Fruit fly (Drosophila melanogaster) whole organism, embryonic: ENCODE measurements around the gene Strip.

Experiments used
- Adf1 ChIP-seq: fragments of 200-800 bp; sonication (Bioruptor generic); IDR thresholded peaks from 2 replicates; pipeline ENCODE4 v1.3.6; 2022; ENCODE audit warnings: missing biosample characterization, missing genetic modification characterization
- Atf6 ChIP-seq: fragments of 200-800 bp; sonication (Bioruptor generic); IDR thresholded peaks from 2 replicates; pipeline ENCODE4 v1.3.6; 2022; ENCODE audit warnings: missing biosample characterization, missing genetic modification characterization
- Bgb ChIP-seq: fragments of 200-800 bp; sonication (Bioruptor generic); IDR thresholded peaks from 2 replicates; pipeline ENCODE4 v1.3.6; 2022; ENCODE audit warnings: missing biosample characterization, missing genetic modification characterization; ENCODE audit not compliant: partially characterized antibody
- C15 ChIP-seq: fragments of 200-800 bp; sonication (Bioruptor generic); IDR thresholded peaks from 3 replicates; pipeline ENCODE4 v1.3.6; 2022; ENCODE audit warnings: missing biosample characterization, missing genetic modification characterization
- CG1024 ChIP-seq: fragments of 200-800 bp; sonication (Bioruptor generic); IDR thresholded peaks from 2 replicates; pipeline ENCODE4 v1.3.6; 2022; ENCODE audit warnings: missing biosample characterization, missing genetic modification characterization
- CG11456 ChIP-seq: fragments of 200-800 bp; sonication (Bioruptor generic); IDR thresholded peaks from 3 replicates; pipeline ENCODE4 v1.3.6; 2022; ENCODE audit warnings: missing biosample characterization, missing genetic modification characterization
- CG11504 ChIP-seq: fragments of 200-800 bp; sonication (Bioruptor generic); optimal IDR thresholded peaks from 3 replicates; lab custom pipeline; 2019; ENCODE audit warnings: missing biosample characterization, mild to moderate bottlenecking, missing genetic modification characterization, moderate library complexity
- CG12071 ChIP-seq: fragments of 200-800 bp; sonication (Bioruptor generic); optimal IDR thresholded peaks from 3 replicates; lab custom pipeline; 2018; ENCODE audit warnings: missing biosample characterization, mild to moderate bottlenecking, missing genetic modification characterization
- CG12155 ChIP-seq: fragments of 200-800 bp; sonication (Bioruptor generic); optimal IDR thresholded peaks from 3 replicates; lab custom pipeline; 2016; ENCODE audit warnings: missing biosample characterization, missing genetic modification characterization
- CG1233 ChIP-seq: fragments of 200-800 bp; sonication (Bioruptor generic); optimal IDR thresholded peaks from 4 replicates; lab custom pipeline; 2018; ENCODE audit warnings: missing biosample characterization, mild to moderate bottlenecking, missing genetic modification characterization
- CG12942 ChIP-seq: fragments of 200-800 bp; sonication (Bioruptor generic); optimal IDR thresholded peaks from 3 replicates; lab custom pipeline; 2016; ENCODE audit warnings: missing biosample characterization, missing genetic modification characterization
- CG14050 ChIP-seq: fragments of 200-800 bp; sonication (Bioruptor generic); IDR thresholded peaks from 3 replicates; pipeline ENCODE4 v1.3.6; 2022; ENCODE audit warnings: missing biosample characterization, missing genetic modification characterization
- CG15479 ChIP-seq: fragments of 200-800 bp; sonication (Bioruptor generic); optimal IDR thresholded peaks from 3 replicates; lab custom pipeline; 2019; ENCODE audit warnings: missing biosample characterization, mild to moderate bottlenecking, missing genetic modification characterization, moderate library complexity
- CG15514 ChIP-seq: fragments of 200-800 bp; sonication (Bioruptor generic); optimal IDR thresholded peaks from 3 replicates; lab custom pipeline; 2017; ENCODE audit warnings: missing biosample characterization, missing genetic modification characterization, mild to moderate bottlenecking, moderate library complexity, missing genetic modification reagents
- CG15601 ChIP-seq: fragments of 200-800 bp; sonication (Bioruptor generic); optimal IDR thresholded peaks from 3 replicates; lab custom pipeline; 2019; ENCODE audit warnings: missing biosample characterization, mild to moderate bottlenecking, missing genetic modification characterization, moderate library complexity
- CG31365 ChIP-seq: fragments of 200-800 bp; sonication (Bioruptor generic); optimal IDR thresholded peaks from 2 replicates; lab custom pipeline; 2018; ENCODE audit warnings: missing biosample characterization, mild to moderate bottlenecking, missing genetic modification characterization
- CG32767 ChIP-seq: fragments of 200-800 bp; sonication (Bioruptor generic); IDR thresholded peaks from 2 replicates; pipeline ENCODE4 v1.3.6; 2022; ENCODE audit warnings: missing biosample characterization, missing genetic modification characterization
- CG5180 ChIP-seq: fragments of 200-800 bp; sonication (Bioruptor generic); optimal IDR thresholded peaks from 3 replicates; lab custom pipeline; 2017; ENCODE audit warnings: missing biosample characterization, missing genetic modification characterization, mild to moderate bottlenecking, moderate library complexity, missing genetic modification reagents
- CG7357 ChIP-seq: fragments of 200-800 bp; sonication (Bioruptor generic); IDR thresholded peaks from 3 replicates; pipeline ENCODE4 v1.3.6; 2022; ENCODE audit warnings: missing biosample characterization, missing genetic modification characterization
- CG9437 ChIP-seq: fragments of 200-800 bp; sonication (Bioruptor generic); optimal IDR thresholded peaks from 2 replicates; lab custom pipeline; 2018; ENCODE audit warnings: missing biosample characterization, mild to moderate bottlenecking, missing genetic modification characterization
- Camta ChIP-seq: fragments of 200-800 bp; sonication (Bioruptor generic); optimal IDR thresholded peaks from 2 replicates; lab custom pipeline; 2016; ENCODE audit warnings: missing biosample characterization, missing genetic modification characterization
- CoRest ChIP-seq: fragments of 200-800 bp; sonication (Bioruptor generic); optimal IDR thresholded peaks from 3 replicates; lab custom pipeline; 2018; ENCODE audit warnings: missing biosample characterization, mild to moderate bottlenecking, missing genetic modification characterization, moderate library complexity
- Eip74EF ChIP-seq, 2 experiments: fragments of 200-800 bp in 1 of 2; fragments of >200 bp in 1 of 2; sonication (Bioruptor generic) in 1 of 2; optimal IDR thresholded peaks; 2 replicates each; lab custom pipeline; 2017 to 2019; ENCODE audit warnings: missing biosample characterization in 2 of 2, missing genetic modification characterization in 2 of 2, mild to moderate bottlenecking in 1 of 2, moderate library complexity in 1 of 2
- Hr51 ChIP-seq, 2 experiments: fragments of 200-800 bp; sonication (Bioruptor generic); optimal IDR thresholded peaks; 2 replicates in 1 of 2; 3 replicates in 1 of 2; lab custom pipeline; 2016 to 2018; ENCODE audit warnings: missing biosample characterization in 2 of 2, missing genetic modification characterization in 2 of 2, mild to moderate bottlenecking in 1 of 2, moderate library complexity in 1 of 2
- MTF-1 ChIP-seq: fragments of 200-800 bp; sonication (Bioruptor generic); optimal IDR thresholded peaks from 2 replicates; lab custom pipeline; 2018; ENCODE audit warnings: missing biosample characterization, mild to moderate bottlenecking, missing genetic modification characterization, borderline replicate concordance
- Mrtf ChIP-seq: fragments of 200-800 bp; sonication (Bioruptor generic); IDR thresholded peaks from 3 replicates; pipeline ENCODE4 v1.3.6; 2022; ENCODE audit warnings: missing biosample characterization, missing genetic modification characterization
- Optix ChIP-seq: fragments of 200-800 bp; sonication (Bioruptor generic); IDR thresholded peaks from 3 replicates; pipeline ENCODE4 v1.3.6; 2022; ENCODE audit warnings: missing biosample characterization, missing genetic modification characterization
- Sin3A ChIP-seq: fragments of >200 bp; optimal IDR thresholded peaks from 2 replicates; lab custom pipeline; 2018
- Sox102F ChIP-seq: fragments of 200-800 bp; sonication (Bioruptor generic); optimal IDR thresholded peaks from 2 replicates; lab custom pipeline; 2018; ENCODE audit warnings: missing biosample characterization, mild to moderate bottlenecking, missing genetic modification characterization, moderate library complexity
- bcd ChIP-seq: fragments of 200-800 bp; sonication (Bioruptor generic); optimal IDR thresholded peaks from 2 replicates; lab custom pipeline; 2017; ENCODE audit warnings: missing biosample characterization, mild to moderate bottlenecking, missing genetic modification characterization
- cato ChIP-seq: fragments of 200-800 bp; sonication (Bioruptor generic); optimal IDR thresholded peaks from 2 replicates; lab custom pipeline; 2016; ENCODE audit warnings: missing biosample characterization, missing genetic modification characterization, borderline replicate concordance
- chm ChIP-seq: fragments of 200-800 bp; sonication (Bioruptor generic); IDR thresholded peaks from 2 replicates; pipeline ENCODE4 v1.3.6; 2022; ENCODE audit warnings: missing biosample characterization, missing genetic modification characterization
- chn ChIP-seq: fragments of 200-800 bp; sonication (Bioruptor generic); optimal IDR thresholded peaks from 2 replicates; lab custom pipeline; 2016; ENCODE audit warnings: missing biosample characterization, missing genetic modification characterization
- crol ChIP-seq: fragments of 200-800 bp; sonication (Bioruptor generic); IDR thresholded peaks from 2 replicates; pipeline ENCODE4 v1.3.6; 2022; ENCODE audit warnings: missing biosample characterization, missing genetic modification characterization
- da ChIP-seq: fragments of 200-800 bp; sonication (Bioruptor generic); optimal IDR thresholded peaks from 2 replicates; lab custom pipeline; 2016; ENCODE audit warnings: missing biosample characterization, missing genetic modification characterization
- grn ChIP-seq: fragments of 200-800 bp; sonication (Bioruptor generic); optimal IDR thresholded peaks from 3 replicates; lab custom pipeline; 2017; ENCODE audit warnings: missing biosample characterization, missing genetic modification characterization
- her ChIP-seq: fragments of 200-800 bp; sonication (Bioruptor generic); optimal IDR thresholded peaks from 2 replicates; lab custom pipeline; 2016; ENCODE audit warnings: missing biosample characterization, missing genetic modification characterization
- hth ChIP-seq: fragments of >200 bp; optimal IDR thresholded peaks from 2 replicates; lab custom pipeline; 2017; ENCODE audit warnings: inconsistent platforms
- lmd ChIP-seq: fragments of 200-800 bp; sonication (Bioruptor generic); IDR thresholded peaks from 2 replicates; pipeline ENCODE4 v1.3.6; 2022; ENCODE audit warnings: missing biosample characterization, missing genetic modification characterization
- org-1 ChIP-seq: fragments of 200-800 bp; sonication (Bioruptor generic); optimal IDR thresholded peaks from 2 replicates; lab custom pipeline; 2017; ENCODE audit warnings: missing biosample characterization, missing genetic modification characterization
- pan ChIP-seq, 4 experiments: fragments of >200 bp in 3 of 4; fragments of 200-800 bp in 1 of 4; sonication (Bioruptor generic) in 1 of 4; optimal IDR thresholded peaks in 3 of 4; IDR thresholded peaks in 1 of 4; 2 replicates each; pipeline versions ENCODE4 v1.3.6 to Lab custom; 2017 to 2022; ENCODE audit warnings: missing biosample characterization in 2 of 4, missing genetic modification characterization in 2 of 4, mixed read lengths in 1 of 4
- row ChIP-seq: fragments of 200-800 bp; sonication (Bioruptor generic); IDR thresholded peaks from 3 replicates; pipeline ENCODE4 v1.3.6; 2022; ENCODE audit warnings: missing biosample characterization, missing genetic modification characterization
- sob ChIP-seq: fragments of 200-800 bp; sonication (Bioruptor generic); IDR thresholded peaks from 2 replicates; pipeline ENCODE4 v1.3.6; 2022; ENCODE audit warnings: missing biosample characterization, missing genetic modification characterization
- stc ChIP-seq: fragments of 200-800 bp; sonication (Bioruptor generic); IDR thresholded peaks from 2 replicates; pipeline ENCODE4 v1.3.6; 2022; ENCODE audit warnings: missing biosample characterization, missing genetic modification characterization
- tap ChIP-seq: fragments of 200-800 bp; optimal IDR thresholded peaks from 3 replicates; lab custom pipeline; 2019; ENCODE audit warnings: missing biosample characterization, mild to moderate bottlenecking, missing genetic modification characterization, moderate library complexity
- vfl ChIP-seq: fragments of 200-800 bp; sonication (Bioruptor generic); optimal IDR thresholded peaks from 2 replicates; lab custom pipeline; 2016; ENCODE audit warnings: missing biosample characterization, missing genetic modification characterization
- vnd ChIP-seq: fragments of 200-800 bp; sonication (Bioruptor generic); IDR thresholded peaks from 3 replicates; pipeline ENCODE4 v1.3.6; 2022; ENCODE audit warnings: missing biosample characterization, missing genetic modification characterization; ENCODE audit not compliant: partially characterized antibody
- zf30C ChIP-seq: fragments of 200-800 bp; sonication (Bioruptor generic); optimal IDR thresholded peaks from 3 replicates; lab custom pipeline; 2018; ENCODE audit warnings: missing biosample characterization, mild to moderate bottlenecking, missing genetic modification characterization

The Strip gene

dm6 chr3L:3301171-3301738, 27.4 kb downstream of the Strip start (continued):
- TF ChIP-seq CG7357 (GFP tag; lab: Robert Waterston, UW), result peak; percentile 85
- TF ChIP-seq vnd (GFP tag; lab: Robert Waterston, UW), result no peak
- peak; percentile 88 for TF ChIP-seq CG15601 (tag; lab: Kevin White, UChicago)
- peak; percentile 86 for TF ChIP-seq CG32767 (GFP tag; lab: Robert Waterston, UW)
- TF ChIP-seq CG9437 (GFP tag; lab: Kevin White, UChicago), result peak; percentile 87
- no peak for TF ChIP-seq hth
- TF ChIP-seq Adf1 (GFP tag; lab: Robert Waterston, UW), result peak; percentile 77
- peak; percentile 89 for TF ChIP-seq Camta
- TF ChIP-seq crol (GFP tag; lab: Robert Waterston, UW), result peak; percentile 96
- TF ChIP-seq CG12155, result peak; percentile 84
- peak; percentile 89 for TF ChIP-seq zf30C (GFP tag; lab: Kevin White, UChicago)
- peak; percentile 96 for TF ChIP-seq row (GFP tag; lab: Robert Waterston, UW)
- peak; percentile 67 for TF ChIP-seq CG15479 (GFP tag; lab: Kevin White, UChicago)

DNA sequence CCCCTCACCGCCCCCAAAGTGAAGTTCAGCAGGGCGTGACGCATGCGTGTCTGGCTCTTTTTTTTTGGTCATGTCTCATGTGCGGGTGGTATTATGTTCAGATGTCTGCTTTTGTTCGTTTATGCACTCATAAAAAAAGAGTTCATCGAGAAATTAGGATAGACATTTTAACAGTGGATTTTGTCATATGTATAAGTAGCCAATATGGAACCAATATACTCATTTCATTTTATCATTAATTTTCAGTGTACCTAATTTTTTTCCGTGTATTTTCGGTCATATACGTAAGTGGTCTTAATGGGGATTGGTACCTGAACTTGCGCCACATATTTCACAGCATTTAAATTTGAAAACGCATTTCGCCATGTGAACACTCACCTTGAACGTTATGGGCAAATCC, 28.3 kb downstream of the Strip start:
- peak; percentile 49 for TF ChIP-seq bcd
- no peak for TF ChIP-seq her
- no peak for TF ChIP-seq Sin3A (lab: Kevin White, UChicago)
- TF ChIP-seq MTF-1 (GFP tag; lab: Kevin White, UChicago), result peak; percentile 22
- no peak for TF ChIP-seq grn (GFP tag; lab: Kevin White, UChicago)
- TF ChIP-seq CG11504 (tag; lab: Kevin White, UChicago), result peak; percentile 83
- TF ChIP-seq cato (GFP tag; lab: Kevin White, UChicago), result no peak
- TF ChIP-seq sob (GFP tag; lab: Robert Waterston, UW), result peak; percentile 72
- TF ChIP-seq C15, result 0 out of 3 replicates have a peak, but pooled peaks have one; percentile 55
- no peak for TF ChIP-seq vfl (GFP tag; lab: Kevin White, UChicago)
- peak; percentile 61 for TF ChIP-seq CG14050
- TF ChIP-seq CG5180 (GFP tag; lab: Kevin White, UChicago), result peak; percentile 44
- peak in 1 of 2 experiments; percentile 40 for TF ChIP-seq Eip74EF (GFP tag; optimal IDR thresholded peaks at IDR 0.05; lab: Kevin White, UChicago)
- TF ChIP-seq CG12942 (GFP tag; lab: Kevin White, UChicago), result peak; percentile 22
- peak; percentile 37 for TF ChIP-seq CG9437 (GFP tag; lab: Kevin White, UChicago)
- TF ChIP-seq CG1024, result peak; percentile 65
- TF ChIP-seq CG11456 (GFP tag; lab: Robert Waterston, UW), result peak; percentile 63; the same call in 1 of the 3 replicates
- no peak for TF ChIP-seq pan (optimal IDR thresholded peaks at IDR 0.05; lab: Kevin White, UChicago)
- peak in 1 of 2 experiments; percentile 83 for TF ChIP-seq pan (GFP tag; optimal IDR thresholded peaks at IDR 0.05 in 1 of 2, IDR thresholded peaks at IDR 0.05 in 1 of 2)
- TF ChIP-seq CG12071 (GFP tag; lab: Kevin White, UChicago), result peak; percentile 65
- no peak for TF ChIP-seq Mrtf (GFP tag; lab: Robert Waterston, UW)
- peak; percentile 15 for TF ChIP-seq CG31365 (tag; lab: Kevin White, UChicago)
- TF ChIP-seq org-1 (GFP tag; lab: Kevin White, UChicago), result peak; percentile 25
- peak; percentile 15 for TF ChIP-seq chn (GFP tag; lab: Kevin White, UChicago)
- TF ChIP-seq Bgb (GFP tag; lab: Robert Waterston, UW), result no peak
- peak; percentile 50 for TF ChIP-seq tap (tag; lab: Kevin White, UChicago)
- TF ChIP-seq Atf6 (GFP tag; lab: Robert Waterston, UW), result peak; percentile 57; the same call in 1 of the 2 replicates
- peak; percentile 75; the same call in 1 of the 2 replicates for TF ChIP-seq chm (GFP tag; lab: Robert Waterston, UW)
- TF ChIP-seq Sox102F, result peak; percentile 67
- peak; percentile 45; the same call in 1 of the 3 replicates for TF ChIP-seq Optix (GFP tag; lab: Robert Waterston, UW)
- TF ChIP-seq da (GFP tag; lab: Kevin White, UChicago), result no peak
- TF ChIP-seq CG15514 (GFP tag; lab: Kevin White, UChicago), result peak; percentile 27
- peak; percentile 50 for TF ChIP-seq CoRest (tag; lab: Kevin White, UChicago)
- peak; percentile 57; the same call in 1 of the 2 replicates for TF ChIP-seq stc (GFP tag; lab: Robert Waterston, UW)
- peak; percentile 60 for TF ChIP-seq lmd (GFP tag; lab: Robert Waterston, UW)
- peak in 1 of 2 experiments; percentile 60 for TF ChIP-seq Hr51 (GFP tag; optimal IDR thresholded peaks at IDR 0.05; lab: Kevin White, UChicago)
- peak; percentile 31 for TF ChIP-seq CG1233 (GFP tag; lab: Kevin White, UChicago)
